Fruit fly (Drosophila melanogaster): Measurements from ENCODE around the gene CG12725.

The CG12725 gene

DNA sequence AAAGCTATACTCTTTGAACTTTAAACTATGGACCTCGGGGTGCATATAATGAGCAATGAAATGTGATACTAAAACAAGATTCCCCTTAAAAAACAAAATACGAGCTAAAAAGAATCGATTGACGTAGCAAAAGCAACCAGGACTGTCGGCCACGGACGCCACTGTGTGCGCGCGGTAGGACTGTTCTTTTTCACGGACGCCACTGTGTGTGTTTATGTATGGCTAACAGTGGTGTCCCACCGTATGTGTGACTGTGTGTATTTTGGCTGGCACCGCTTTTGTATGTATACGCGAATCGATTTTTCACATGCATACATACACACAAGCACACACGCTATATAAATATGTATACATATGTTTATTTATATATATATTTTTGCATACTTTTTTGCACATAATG lies 18.9 kb downstream of the CG12725 start (continued):
- TF ChIP-seq ara (GFP tag; IDR thresholded peaks at IDR 0.05) (no peak), gcm (GFP tag; optimal IDR thresholded peaks at IDR 0.05) (no peak), pros (GFP tag; optimal IDR thresholded peaks at IDR 0.05) (no peak), Hand (GFP tag; optimal IDR thresholded peaks at IDR 0.05) (no peak), Fer3 (tag; optimal IDR thresholded peaks at IDR 0.05) (peak; percentile 32), CG8924 (tag; optimal IDR thresholded peaks at IDR 0.05) (peak; percentile 19), cad (GFP tag; optimal IDR thresholded peaks at IDR 0.05) (no peak), CG2875 (GFP tag; optimal IDR thresholded peaks at IDR 0.05) (no peak), CG12155 (GFP tag; optimal IDR thresholded peaks at IDR 0.05) (peak; percentile 52), CG11560 (tag; IDR thresholded peaks at IDR 0.05) (no peak), odd (GFP tag; optimal IDR thresholded peaks at IDR 0.05) (peak; percentile 11), CG12236 (GFP tag; optimal IDR thresholded peaks at IDR 0.05) (peak; percentile 18), Hmx (GFP tag; optimal IDR thresholded peaks at IDR 0.05) (no peak), tup (GFP tag; optimal IDR thresholded peaks at IDR 0.05) (no peak), E2f2 (GFP tag; IDR thresholded peaks at IDR 0.05) (peak; percentile 42), Ets65A (GFP tag) (peak; percentile 91), CG17612 (GFP tag; IDR thresholded peaks at IDR 0.05) (no peak), sob (GFP tag; IDR thresholded peaks at IDR 0.05) (peak; percentile 67), Hr3 (GFP tag; optimal IDR thresholded peaks at IDR 0.05) (peak; percentile 27), CG10959 (GFP tag; IDR thresholded peaks at IDR 0.05) (0 out of 2 replicates have a peak, but pooled peaks have one; percentile 26), toy (GFP tag; IDR thresholded peaks at IDR 0.05) (no peak), CG10209 (GFP tag; optimal IDR thresholded peaks at IDR 0.05) (peak; percentile 27), CG42726 (GFP tag; IDR thresholded peaks at IDR 0.05; ENCODE audit: partially characterized antibody) (peak; percentile 53; the same call in 1 of the 2 replicates), inv (GFP tag; IDR thresholded peaks at IDR 0.05; ENCODE audit: partially characterized antibody) (no peak), NC2β (GFP tag; optimal IDR thresholded peaks at IDR 0.05) (peak; percentile 30), CG4820 (GFP tag; optimal IDR thresholded peaks at IDR 0.05) (no peak), Doc2 (GFP tag; IDR thresholded peaks at IDR 0.05) (no peak), amos (GFP tag; IDR thresholded peaks at IDR 0.05; ENCODE audit: partially characterized antibody) (peak; percentile 49; the same call in 1 of the 2 replicates), CG5180 (GFP tag; optimal IDR thresholded peaks at IDR 0.05) (peak; percentile 12), Opbp (GFP tag; IDR thresholded peaks at IDR 0.05; ENCODE audit: partially characterized antibody) (peak; percentile 56; the same call in 1 of the 3 replicates), bigmax (GFP tag; optimal IDR thresholded peaks at IDR 0.05) (no peak), CG6791 (GFP tag; IDR thresholded peaks at IDR 0.05; ENCODE audit: partially characterized antibody) (no peak), ro (GFP tag; IDR thresholded peaks at IDR 0.05) (no peak), CG7357 (GFP tag; IDR thresholded peaks at IDR 0.05) (no peak), CG31388 (GFP tag; optimal IDR thresholded peaks at IDR 0.05) (no peak), bsh (GFP tag; optimal IDR thresholded peaks at IDR 0.05) (peak; percentile 19 to 28), CG12071 (GFP tag; optimal IDR thresholded peaks at IDR 0.05) (peak; percentile 35), Vsx1 (GFP tag; optimal IDR thresholded peaks at IDR 0.05) (no peak), fru (optimal IDR thresholded peaks at IDR 0.05) (no peak), Hey (tag; optimal IDR thresholded peaks at IDR 0.05) (no peak), nom (GFP tag; optimal IDR thresholded peaks at IDR 0.05) (peak; percentile 73), zf30C (GFP tag; optimal IDR thresholded peaks at IDR 0.05) (no peak), CG1529 (GFP tag; optimal IDR thresholded peaks at IDR 0.05) (peak; percentile 3), CG10147 (GFP tag; optimal IDR thresholded peaks at IDR 0.05) (peak; percentile 19), prd (optimal IDR thresholded peaks at IDR 0.05) (no peak), prd (GFP tag; IDR thresholded peaks at IDR 0.05) (peak; percentile 65), CG9437 (GFP tag; optimal IDR thresholded peaks at IDR 0.05) (no peak), Six4 (GFP tag; optimal IDR thresholded peaks at IDR 0.05) (peak; percentile 51), CG11696 (GFP tag; IDR thresholded peaks at IDR 0.05) (no peak), CG1647 (GFP tag; optimal IDR thresholded peaks at IDR 0.05) (peak; percentile 43), CG3281 (GFP tag; optimal IDR thresholded peaks at IDR 0.05) (peak; percentile 41)
